Worm (Caenorhabditis elegans) whole organism, L1 larva: ENCODE data around the gene C52B9.4.

ENCODE experiments used
- ama-1 ChIP-seq: fragments of 150-350 bp; optimal IDR thresholded peaks from 2 replicates; lab custom pipeline; 2014
- ces-1 ChIP-seq: fragments of 150-350 bp; optimal IDR thresholded peaks from 2 replicates; lab custom pipeline; 2014; ENCODE audit warnings: missing biosample characterization, missing genetic modification reagents, missing genetic modification characterization
- snpc-4 ChIP-seq: fragments of 150-350 bp; optimal IDR thresholded peaks from 2 replicates; lab custom pipeline; 2014; ENCODE audit warnings: missing biosample characterization, missing genetic modification characterization

- TF ChIP-seq ces-1 (GFP tag; lab: Kevin White, UChicago) (no peak), snpc-4 (tag; lab: Kevin White, UChicago) (no peak), ama-1 (lab: Kevin White, UChicago) (no peak)
These were observed 13.7 kb downstream of the C52B9.4 start, which contains the start of gene mec-18 for ce11 chrX:4274116-4274515.
